Worm (Caenorhabditis elegans) whole organism, midembryonic: ENCODE measurements around the gene bus-1.

ENCODE experiments used
- flt-1 ChIP-seq: fragments of 200-800 bp; sonication (Bioruptor generic); IDR thresholded peaks from 2 replicates; pipeline ENCODE4 v1.3.6; 2022; ENCODE audit warnings: missing genetic modification characterization, missing compliant biosample characterization
- klf-2 ChIP-seq: fragments of 200-800 bp; sonication (Bioruptor generic); conservative IDR thresholded peaks from 2 replicates; pipeline ENCODE4 v1.3.6; 2022; ENCODE audit warnings: missing genetic modification reagents, missing genetic modification characterization, missing compliant biosample characterization
- med-1 ChIP-seq: sonication (generic microtip); optimal IDR thresholded peaks from 2 replicates; lab custom pipeline; 2017; ENCODE audit warnings: missing genetic modification characterization, mild to moderate bottlenecking, missing compliant biosample characterization, antibody characterized with exemption, missing genetic modification reagents; ENCODE audit not compliant: insufficient read depth
- ref-1 ChIP-seq: fragments of 200-800 bp; sonication (Bioruptor generic); conservative IDR thresholded peaks from 2 replicates; pipeline ENCODE4 v1.3.6; 2022; ENCODE audit warnings: missing genetic modification reagents, missing genetic modification characterization, missing compliant biosample characterization
- ztf-29 ChIP-seq: fragments of 200-800 bp; sonication (Bioruptor generic); IDR thresholded peaks from 2 replicates; pipeline ENCODE4 v1.3.6; 2022; ENCODE audit warnings: missing genetic modification reagents, missing genetic modification characterization, missing compliant biosample characterization

ce11 chrV:9067678-9068077 is 43.1 kb upstream of the bus-1 start, which contains the start of gene fip-2:
- TF ChIP-seq flt-1 (GFP tag; lab: Robert Waterston, UW) (no peak), klf-2 (no peak), ref-1 (GFP tag; lab: Robert Waterston, UW) (no peak), med-1 (GFP tag; lab: Kevin White, UChicago) (no peak), ztf-29 (GFP tag; lab: Robert Waterston, UW) (no peak)
